Worm (Caenorhabditis elegans) whole organism, L3 larva: ENCODE data around the gene C14B1.12.

Experiments used
- R02D3.7 ChIP-seq: fragments of 150-350 bp; optimal IDR thresholded peaks from 2 replicates; lab custom pipeline; 2014; ENCODE audit warnings: missing biosample characterization, missing genetic modification characterization
- aly-2 ChIP-seq: fragments of 150-350 bp; optimal IDR thresholded peaks from 2 replicates; lab custom pipeline; 2014; ENCODE audit warnings: missing biosample characterization, missing genetic modification characterization
- ama-1 ChIP-seq: fragments of 150-350 bp; optimal IDR thresholded peaks from 2 replicates; lab custom pipeline; 2018
- ceh-16 ChIP-seq: sonication (generic microtip); optimal IDR thresholded peaks from 2 replicates; lab custom pipeline; 2017; ENCODE audit warnings: missing biosample characterization, missing genetic modification characterization
- ceh-28 ChIP-seq: fragments of 150-350 bp; optimal IDR thresholded peaks from 2 replicates; lab custom pipeline; 2014; ENCODE audit warnings: missing biosample characterization, missing genetic modification reagents, missing genetic modification characterization
- ceh-82 ChIP-seq: fragments of 150-350 bp; optimal IDR thresholded peaks from 2 replicates; lab custom pipeline; 2014; ENCODE audit warnings: missing biosample characterization, missing genetic modification characterization
- ceh-9 ChIP-seq: sonication (generic microtip); optimal IDR thresholded peaks from 2 replicates; lab custom pipeline; 2018; ENCODE audit warnings: missing biosample characterization, missing genetic modification characterization
- egl-27 ChIP-seq: sonication (generic microtip); optimal IDR thresholded peaks from 4 replicates; lab custom pipeline; 2017; ENCODE audit warnings: missing biosample characterization, missing genetic modification reagents, missing genetic modification characterization
- egl-5 ChIP-seq: fragments of 150-350 bp; optimal IDR thresholded peaks from 2 replicates; lab custom pipeline; 2017; ENCODE audit warnings: missing biosample characterization, missing genetic modification reagents, missing genetic modification characterization, inconsistent platforms
- elt-2 ChIP-seq: sonication (generic microtip); optimal IDR thresholded peaks from 2 replicates; lab custom pipeline; 2016; ENCODE audit warnings: missing genetic modification reagents, mild to moderate bottlenecking, missing genetic modification characterization, missing compliant biosample characterization
- eor-1 ChIP-seq, 2 experiments: fragments of 150-350 bp; optimal IDR thresholded peaks; 2 replicates each; lab custom pipeline; 2014 to 2018; ENCODE audit warnings: missing biosample characterization in 2 of 2, missing genetic modification characterization in 2 of 2
- fkh-2 ChIP-seq: fragments of 150-350 bp; optimal IDR thresholded peaks from 2 replicates; lab custom pipeline; 2014; ENCODE audit warnings: missing biosample characterization, missing genetic modification reagents, missing genetic modification characterization
- lin-15B ChIP-seq: fragments of 150-350 bp; optimal IDR thresholded peaks from 2 replicates; lab custom pipeline; 2014; ENCODE audit warnings: missing biosample characterization, missing genetic modification characterization
- lin-39 ChIP-seq: fragments of 150-350 bp; optimal IDR thresholded peaks from 2 replicates; lab custom pipeline; 2018; ENCODE audit warnings: missing biosample characterization, missing genetic modification reagents, missing genetic modification characterization
- lsy-12 ChIP-seq: sonication (generic microtip); optimal IDR thresholded peaks from 2 replicates; lab custom pipeline; 2016; ENCODE audit warnings: mild to moderate bottlenecking, missing genetic modification characterization, missing compliant biosample characterization
- nfya-1 ChIP-seq: sonication (generic microtip); optimal IDR thresholded peaks from 2 replicates; lab custom pipeline; 2017; ENCODE audit warnings: missing genetic modification characterization, mild to moderate bottlenecking, missing compliant biosample characterization, antibody characterized with exemption, moderate library complexity; ENCODE audit not compliant: insufficient read depth
- nhr-11 ChIP-seq: fragments of 150-350 bp; optimal IDR thresholded peaks from 2 replicates; lab custom pipeline; 2014; ENCODE audit warnings: missing biosample characterization, missing genetic modification characterization
- nhr-23 ChIP-seq: fragments of 150-350 bp; optimal IDR thresholded peaks from 2 replicates; lab custom pipeline; 2014; ENCODE audit warnings: missing biosample characterization, missing genetic modification reagents, missing genetic modification characterization
- nhr-237 ChIP-seq: fragments of 150-350 bp; optimal IDR thresholded peaks from 2 replicates; lab custom pipeline; 2014; ENCODE audit warnings: missing biosample characterization, missing genetic modification characterization
- nhr-25 ChIP-seq: sonication (generic microtip); optimal IDR thresholded peaks from 2 replicates; lab custom pipeline; 2017; ENCODE audit warnings: missing biosample characterization, missing genetic modification characterization
- nhr-28 ChIP-seq: fragments of 150-350 bp; optimal IDR thresholded peaks from 2 replicates; lab custom pipeline; 2014; ENCODE audit warnings: missing biosample characterization, missing genetic modification characterization
- nhr-43 ChIP-seq: sonication (generic microtip); optimal IDR thresholded peaks from 2 replicates; lab custom pipeline; 2016; ENCODE audit warnings: mild to moderate bottlenecking, missing genetic modification characterization, missing compliant biosample characterization; ENCODE audit not compliant: poor library complexity, severe bottlenecking
- nhr-67 ChIP-seq: fragments of 150-350 bp; optimal IDR thresholded peaks from 2 replicates; lab custom pipeline; 2014; ENCODE audit warnings: missing biosample characterization, missing genetic modification characterization
- nhr-76 ChIP-seq: fragments of 150-350 bp; sonication (generic microtip); optimal IDR thresholded peaks from 5 replicates; lab custom pipeline; 2014; ENCODE audit warnings: missing biosample characterization, missing genetic modification characterization
- nhr-77 ChIP-seq: fragments of 150-350 bp; optimal IDR thresholded peaks from 2 replicates; lab custom pipeline; 2014; ENCODE audit warnings: missing biosample characterization, missing genetic modification characterization
- pqm-1 ChIP-seq: fragments of 150-350 bp; optimal IDR thresholded peaks from 2 replicates; lab custom pipeline; 2017; ENCODE audit warnings: missing biosample characterization, missing genetic modification characterization, inconsistent platforms
- sea-2 ChIP-seq: fragments of 150-350 bp; sonication (generic microtip); optimal IDR thresholded peaks from 4 replicates; lab custom pipeline; 2014; ENCODE audit warnings: missing biosample characterization, missing genetic modification reagents, missing genetic modification characterization
- skn-1 ChIP-seq: fragments of 150-350 bp; optimal IDR thresholded peaks from 2 replicates; lab custom pipeline; 2014; ENCODE audit warnings: missing biosample characterization, missing genetic modification characterization
- snpc-4 ChIP-seq: fragments of 150-350 bp; optimal IDR thresholded peaks from 2 replicates; lab custom pipeline; 2014; ENCODE audit warnings: missing biosample characterization, missing genetic modification characterization
- unc-39 ChIP-seq: sonication (generic microtip); optimal IDR thresholded peaks from 4 replicates; lab custom pipeline; 2017; ENCODE audit warnings: missing biosample characterization, missing genetic modification characterization
- unc-62 ChIP-seq: fragments of 150-350 bp; sonication (generic microtip); optimal IDR thresholded peaks from 4 replicates; lab custom pipeline; 2014; ENCODE audit warnings: missing biosample characterization, missing genetic modification reagents, missing genetic modification characterization
- zag-1 ChIP-seq: fragments of 150-350 bp; optimal IDR thresholded peaks from 2 replicates; lab custom pipeline; 2014; ENCODE audit warnings: missing biosample characterization, missing genetic modification characterization
- ztf-4 ChIP-seq: fragments of 150-350 bp; optimal IDR thresholded peaks from 2 replicates; lab custom pipeline; 2014; ENCODE audit warnings: missing biosample characterization, missing genetic modification characterization

Gene C14B1.12

ce11 chrIII:3743367-3743766 is 18.6 kb upstream of the C14B1.12 start:
- TF ChIP-seq aly-2 (no peak), ceh-82 (tag; lab: Kevin White, UChicago) (no peak), sea-2 (no peak), nhr-28 (tag; lab: Kevin White, UChicago) (no peak), nhr-43 (no peak), nhr-76 (tag; lab: Kevin White, UChicago) (no peak), ceh-9 (tag; lab: Kevin White, UChicago) (no peak), unc-62 (GFP tag; lab: Kevin White, UChicago) (no peak), zag-1 (no peak), lin-15B (tag; lab: Kevin White, UChicago) (no peak), lsy-12 (tag; lab: Kevin White, UChicago) (no peak), ceh-16 (tag; lab: Kevin White, UChicago) (no peak), nhr-11 (tag; lab: Kevin White, UChicago) (no peak), elt-2 (tag; lab: Kevin White, UChicago) (no peak), unc-39 (tag; lab: Kevin White, UChicago) (no peak), nhr-77 (tag; lab: Kevin White, UChicago) (no peak), ama-1 (lab: Kevin White, UChicago) (no peak), eor-1 (tag; optimal IDR thresholded peaks at IDR 0.05; lab: Kevin White, UChicago) (no peak)

- TF ChIP-seq lin-39 (tag; lab: Kevin White, UChicago) (no peak), ceh-82 (tag; lab: Kevin White, UChicago) (no peak), zag-1 (no peak), nhr-237 (tag; lab: Kevin White, UChicago) (no peak), pqm-1 (tag; lab: Kevin White, UChicago) (no peak)
Observed at ce11 chrIII:3742090-3742489, 17.3 kb upstream of the C14B1.12 start.

- no peak for TF ChIP-seq unc-39 (tag; lab: Kevin White, UChicago)
- TF ChIP-seq R02D3.7 (tag; lab: Kevin White, UChicago): no peak
- TF ChIP-seq ceh-82 (tag; lab: Kevin White, UChicago): no peak
- TF ChIP-seq nhr-23 (tag; lab: Kevin White, UChicago): no peak
- TF ChIP-seq nhr-25 (tag; lab: Kevin White, UChicago): no peak
- no peak for TF ChIP-seq fkh-2 (tag; lab: Kevin White, UChicago)
- no peak for TF ChIP-seq skn-1 (tag; lab: Kevin White, UChicago)
- TF ChIP-seq egl-5 (tag; lab: Kevin White, UChicago): no peak
- TF ChIP-seq nhr-77 (tag; lab: Kevin White, UChicago): no peak
- no peak for TF ChIP-seq nfya-1 (tag; lab: Kevin White, UChicago)
Observed at ce11 chrIII:3738331-3738730, 13.6 kb upstream of the C14B1.12 start.

- TF ChIP-seq nhr-25 (tag; lab: Kevin White, UChicago): no peak
- TF ChIP-seq ceh-16 (tag; lab: Kevin White, UChicago): no peak
- TF ChIP-seq ztf-4: no peak
- TF ChIP-seq nfya-1 (tag; lab: Kevin White, UChicago): no peak
- TF ChIP-seq elt-2 (tag; lab: Kevin White, UChicago): no peak
- no peak for TF ChIP-seq egl-27 (tag; lab: Kevin White, UChicago)
- no peak for TF ChIP-seq egl-5 (tag; lab: Kevin White, UChicago)
- TF ChIP-seq nhr-11 (tag; lab: Kevin White, UChicago): no peak
- no peak for TF ChIP-seq nhr-67 (tag; lab: Kevin White, UChicago)
- TF ChIP-seq fkh-2 (tag; lab: Kevin White, UChicago): no peak
- TF ChIP-seq lin-15B (tag; lab: Kevin White, UChicago): no peak
- no peak for TF ChIP-seq snpc-4
- TF ChIP-seq lsy-12 (tag; lab: Kevin White, UChicago): no peak
- no peak for TF ChIP-seq nhr-76 (tag; lab: Kevin White, UChicago)
- TF ChIP-seq R02D3.7 (tag; lab: Kevin White, UChicago): no peak
- no peak for TF ChIP-seq unc-39 (tag; lab: Kevin White, UChicago)
- no peak for TF ChIP-seq ceh-28 (tag; lab: Kevin White, UChicago)
Observed at ce11 chrIII:3737742-3738141, 13.0 kb upstream of the C14B1.12 start.

DNA sequence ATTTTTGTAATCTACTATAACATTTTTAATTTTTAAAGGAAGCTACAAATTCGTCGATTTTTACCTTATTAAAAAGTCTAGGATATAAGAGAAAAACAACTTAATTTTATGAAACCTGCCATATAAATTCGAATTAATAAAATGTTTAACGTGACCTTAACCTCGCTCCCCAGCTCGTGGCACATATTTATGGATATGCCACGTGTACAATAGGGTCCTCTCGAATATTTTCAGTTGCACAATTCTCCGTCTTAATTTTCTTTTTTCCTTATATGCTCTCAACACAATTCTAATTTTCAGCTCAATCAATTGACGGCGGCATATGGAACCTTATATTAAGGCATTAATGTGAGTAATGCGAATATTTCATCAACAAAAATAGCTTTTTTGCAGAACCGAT is 11.5 kb upstream of the C14B1.12 start, which contains the start of gene F34D10.4:
F34D10.4 (plus strand) TSS at position 301 of the 400 bp plus-strand sequence.
- peak; percentile 50 for TF ChIP-seq nhr-43
- no peak for TF ChIP-seq nhr-76 (tag; lab: Kevin White, UChicago)
